Fruit fly (Drosophila melanogaster) whole organism, prepupa: Measurements from ENCODE around the gene CG31100.

Experiments used
- Blimp-1 ChIP-seq: fragments of 200-800 bp; sonication (Bioruptor generic); optimal IDR thresholded peaks from 3 replicates; lab custom pipeline; 2017; ENCODE audit warnings: missing biosample characterization, missing genetic modification characterization, mild to moderate bottlenecking, moderate library complexity, missing genetic modification reagents
- CG10631 ChIP-seq: fragments of 200-800 bp; sonication (Bioruptor generic); optimal IDR thresholded peaks from 2 replicates; lab custom pipeline; 2016; ENCODE audit warnings: missing biosample characterization, missing genetic modification characterization
- CG10669 ChIP-seq: fragments of 200-800 bp; sonication (Bioruptor generic); optimal IDR thresholded peaks from 3 replicates; lab custom pipeline; 2018; ENCODE audit warnings: missing biosample characterization, mild to moderate bottlenecking, missing genetic modification characterization, moderate library complexity
- CG11294 ChIP-seq: fragments of 200-800 bp; sonication (Bioruptor generic); IDR thresholded peaks from 2 replicates; pipeline ENCODE4 v1.3.6; 2022; ENCODE audit warnings: missing biosample characterization, missing genetic modification characterization
- CG11762 ChIP-seq: fragments of 200-800 bp; sonication (Bioruptor generic); optimal IDR thresholded peaks from 3 replicates; lab custom pipeline; 2016; ENCODE audit warnings: missing biosample characterization, missing genetic modification characterization; ENCODE audit not compliant: insufficient read depth
- CG11902 ChIP-seq: fragments of 200-800 bp; sonication (Bioruptor generic); optimal IDR thresholded peaks from 3 replicates; lab custom pipeline; 2016; ENCODE audit warnings: missing biosample characterization, missing genetic modification characterization
- CG15336 ChIP-seq: fragments of 200-800 bp; sonication (Bioruptor generic); IDR thresholded peaks from 2 replicates; pipeline ENCODE4 v1.3.6; 2022; ENCODE audit warnings: missing biosample characterization, missing genetic modification characterization
- CG1621 ChIP-seq: fragments of 200-800 bp; sonication (Bioruptor generic); optimal IDR thresholded peaks from 3 replicates; lab custom pipeline; 2018; ENCODE audit warnings: missing biosample characterization, mild to moderate bottlenecking, missing genetic modification characterization
- CG16779 ChIP-seq: fragments of 200-800 bp; sonication (Bioruptor generic); optimal IDR thresholded peaks from 3 replicates; lab custom pipeline; 2017; ENCODE audit warnings: missing biosample characterization, mild to moderate bottlenecking, missing genetic modification characterization
- CG3032 ChIP-seq: fragments of 200-800 bp; optimal IDR thresholded peaks from 2 replicates; lab custom pipeline; 2019; ENCODE audit warnings: missing biosample characterization, mild to moderate bottlenecking, missing genetic modification characterization, moderate library complexity
- CG31627 ChIP-seq: fragments of 200-800 bp; sonication (Bioruptor generic); optimal IDR thresholded peaks from 3 replicates; lab custom pipeline; 2016; ENCODE audit warnings: missing biosample characterization, missing genetic modification characterization
- CG32006 ChIP-seq: fragments of 200-800 bp; sonication (Bioruptor generic); optimal IDR thresholded peaks from 3 replicates; lab custom pipeline; 2017; ENCODE audit warnings: missing biosample characterization, mild to moderate bottlenecking, missing genetic modification characterization
- CG3919 ChIP-seq: fragments of 200-800 bp; sonication (Bioruptor generic); optimal IDR thresholded peaks from 3 replicates; lab custom pipeline; 2016; ENCODE audit warnings: missing biosample characterization, missing genetic modification characterization
- CG4318 ChIP-seq: fragments of 200-800 bp; sonication (Bioruptor generic); optimal IDR thresholded peaks from 3 replicates; lab custom pipeline; 2017; ENCODE audit warnings: missing biosample characterization, mild to moderate bottlenecking, missing genetic modification characterization
- CG6163 ChIP-seq: fragments of 200-800 bp; sonication (Bioruptor generic); IDR thresholded peaks from 3 replicates; pipeline ENCODE4 v1.3.6; 2022; ENCODE audit warnings: missing biosample characterization, missing genetic modification characterization
- CG6792 ChIP-seq: fragments of 200-800 bp; sonication (Bioruptor generic); optimal IDR thresholded peaks from 3 replicates; lab custom pipeline; 2016; ENCODE audit warnings: missing biosample characterization, missing genetic modification characterization
- CG6808 ChIP-seq: fragments of 200-800 bp; sonication (Bioruptor generic); optimal IDR thresholded peaks from 3 replicates; lab custom pipeline; 2017; ENCODE audit warnings: missing biosample characterization, missing genetic modification characterization, mild to moderate bottlenecking, moderate library complexity, missing genetic modification reagents
- CG6854 ChIP-seq: fragments of 200-800 bp; sonication (Bioruptor generic); optimal IDR thresholded peaks from 2 replicates; lab custom pipeline; 2017; ENCODE audit warnings: missing biosample characterization, mild to moderate bottlenecking, missing genetic modification characterization
- CG7368 ChIP-seq: fragments of 200-800 bp; sonication (Bioruptor generic); optimal IDR thresholded peaks from 3 replicates; lab custom pipeline; 2016; ENCODE audit warnings: missing biosample characterization, missing genetic modification characterization
- CG8119 ChIP-seq: fragments of 200-800 bp; sonication (Bioruptor generic); IDR thresholded peaks from 3 replicates; pipeline ENCODE4 v1.3.6; 2022; ENCODE audit warnings: missing biosample characterization, missing genetic modification characterization
- CG8319 ChIP-seq: fragments of 200-800 bp; sonication (Bioruptor generic); optimal IDR thresholded peaks from 3 replicates; lab custom pipeline; 2016; ENCODE audit warnings: missing biosample characterization, missing genetic modification characterization
- CG8632 ChIP-seq: fragments of 200-800 bp; sonication (Bioruptor generic); optimal IDR thresholded peaks from 3 replicates; lab custom pipeline; 2016; ENCODE audit warnings: missing biosample characterization, missing genetic modification characterization
- CG9139 ChIP-seq: fragments of 200-800 bp; sonication (Bioruptor generic); optimal IDR thresholded peaks from 3 replicates; lab custom pipeline; 2017; ENCODE audit warnings: missing biosample characterization, mild to moderate bottlenecking, missing genetic modification characterization
- Eip75B ChIP-seq: fragments of 200-800 bp; sonication (Bioruptor generic); optimal IDR thresholded peaks from 3 replicates; lab custom pipeline; 2016; ENCODE audit warnings: missing biosample characterization, missing genetic modification characterization
- Eip78C ChIP-seq: fragments of 200-800 bp; sonication (Bioruptor generic); peaks from one replicate; lab custom pipeline; 2016; ENCODE audit warnings: missing biosample characterization, missing genetic modification characterization
- Eip93F ChIP-seq: fragments of 200-800 bp; sonication (Bioruptor generic); optimal IDR thresholded peaks from 2 replicates; lab custom pipeline; 2016; ENCODE audit warnings: missing biosample characterization, mild to moderate bottlenecking, missing genetic modification characterization
- Ets21C ChIP-seq: fragments of 200-800 bp; sonication (Bioruptor generic); optimal IDR thresholded peaks from 3 replicates; lab custom pipeline; 2016; ENCODE audit warnings: missing biosample characterization, missing genetic modification characterization
- Ets96B ChIP-seq: fragments of 200-800 bp; optimal IDR thresholded peaks from 2 replicates; lab custom pipeline; 2019; ENCODE audit warnings: missing biosample characterization, mild to moderate bottlenecking, missing genetic modification characterization, moderate library complexity
- Hr39 ChIP-seq: fragments of 200-800 bp; sonication (Bioruptor generic); optimal IDR thresholded peaks from 2 replicates; lab custom pipeline; 2016; ENCODE audit warnings: missing biosample characterization, missing genetic modification characterization
- Hr4 ChIP-seq: fragments of 200-800 bp; sonication (Bioruptor generic); optimal IDR thresholded peaks from 3 replicates; lab custom pipeline; 2016; ENCODE audit warnings: missing biosample characterization, missing genetic modification characterization
- Lpt ChIP-seq: fragments of 200-800 bp; sonication (Bioruptor generic); optimal IDR thresholded peaks from 3 replicates; lab custom pipeline; 2016; ENCODE audit warnings: missing biosample characterization, missing genetic modification characterization
- OdsH ChIP-seq: fragments of 200-800 bp; sonication (Bioruptor generic); optimal IDR thresholded peaks from 3 replicates; lab custom pipeline; 2016; ENCODE audit warnings: missing biosample characterization, missing genetic modification characterization
- Sox102F ChIP-seq: fragments of 200-800 bp; sonication (Bioruptor generic); optimal IDR thresholded peaks from 2 replicates; lab custom pipeline; 2016; ENCODE audit warnings: missing biosample characterization, mild to moderate bottlenecking, missing genetic modification characterization
- Sox14 ChIP-seq: fragments of 200-800 bp; sonication (Bioruptor generic); optimal IDR thresholded peaks from 3 replicates; lab custom pipeline; 2016; ENCODE audit warnings: missing biosample characterization, missing genetic modification characterization
- acj6 ChIP-seq: fragments of 200-800 bp; sonication (Bioruptor generic); optimal IDR thresholded peaks from 3 replicates; lab custom pipeline; 2016; ENCODE audit warnings: missing biosample characterization, missing genetic modification characterization
- cyc ChIP-seq: fragments of 200-800 bp; sonication (Bioruptor generic); optimal IDR thresholded peaks from 3 replicates; lab custom pipeline; 2016; ENCODE audit warnings: missing biosample characterization, missing genetic modification characterization
- dac ChIP-seq: fragments of 200-800 bp; sonication (Bioruptor generic); optimal IDR thresholded peaks from 2 replicates; lab custom pipeline; 2017; ENCODE audit warnings: missing biosample characterization, mild to moderate bottlenecking, missing genetic modification characterization
- dsx ChIP-seq: fragments of 200-800 bp; optimal IDR thresholded peaks from 3 replicates; lab custom pipeline; 2019; ENCODE audit warnings: missing biosample characterization, mild to moderate bottlenecking, missing genetic modification characterization, moderate library complexity; ENCODE audit not compliant: poor library complexity, severe bottlenecking
- eg ChIP-seq: fragments of 200-800 bp; sonication (Bioruptor generic); IDR thresholded peaks from 3 replicates; pipeline ENCODE4 v1.3.6; 2022; ENCODE audit warnings: missing biosample characterization, missing genetic modification characterization
- esn ChIP-seq: fragments of 200-800 bp; sonication (Bioruptor generic); optimal IDR thresholded peaks from 2 replicates; lab custom pipeline; 2016; ENCODE audit warnings: missing biosample characterization, mild to moderate bottlenecking, missing genetic modification characterization, moderate library complexity
- fd85E ChIP-seq: fragments of 200-800 bp; sonication (Bioruptor generic); optimal IDR thresholded peaks from 3 replicates; lab custom pipeline; 2016; ENCODE audit warnings: missing biosample characterization, missing genetic modification characterization
- fkh ChIP-seq: fragments of 200-800 bp; sonication (Bioruptor generic); optimal IDR thresholded peaks from 3 replicates; lab custom pipeline; 2017; ENCODE audit warnings: missing biosample characterization, mild to moderate bottlenecking, missing genetic modification characterization, moderate library complexity
- lz ChIP-seq: fragments of 200-800 bp; sonication (Bioruptor generic); optimal IDR thresholded peaks from 3 replicates; lab custom pipeline; 2016; ENCODE audit warnings: missing biosample characterization, missing genetic modification characterization
- net ChIP-seq: fragments of 200-800 bp; sonication (Bioruptor generic); optimal IDR thresholded peaks from 3 replicates; lab custom pipeline; 2016; ENCODE audit warnings: missing biosample characterization, missing genetic modification characterization
- pdm3 ChIP-seq: fragments of 200-800 bp; sonication (Bioruptor generic); optimal IDR thresholded peaks from 3 replicates; lab custom pipeline; 2016; ENCODE audit warnings: missing biosample characterization, missing genetic modification characterization
- salr ChIP-seq, 2 experiments: fragments of 200-800 bp; sonication (Bioruptor generic); optimal IDR thresholded peaks; 3 replicates each; lab custom pipeline; 2016 to 2018; ENCODE audit warnings: missing biosample characterization in 2 of 2, missing genetic modification characterization in 2 of 2, mild to moderate bottlenecking in 1 of 2
- spab ChIP-seq: fragments of 200-800 bp; sonication (Bioruptor generic); optimal IDR thresholded peaks from 2 replicates; lab custom pipeline; 2017; ENCODE audit warnings: missing biosample characterization, mild to moderate bottlenecking, missing genetic modification characterization, missing genetic modification reagents
- svp ChIP-seq: fragments of 200-800 bp; sonication (Bioruptor generic); peaks from one replicate; lab custom pipeline; 2016; ENCODE audit warnings: missing biosample characterization, missing genetic modification characterization
- topi ChIP-seq: fragments of 200-800 bp; sonication (Bioruptor generic); optimal IDR thresholded peaks from 3 replicates; lab custom pipeline; 2016; ENCODE audit warnings: missing biosample characterization, missing genetic modification characterization
- vri ChIP-seq: fragments of 200-800 bp; sonication (Bioruptor generic); optimal IDR thresholded peaks from 3 replicates; lab custom pipeline; 2016; ENCODE audit warnings: missing biosample characterization, mild to moderate bottlenecking, missing genetic modification characterization

The CG31100 gene

dm6 chr3R:8945502-8946324 is 57.7 kb downstream of the CG31100 start:
- peak; percentile 86 for TF ChIP-seq CG9139 (GFP tag; lab: Kevin White, UChicago)
- peak; percentile 95 for TF ChIP-seq CG32006
- TF ChIP-seq CG4318 (GFP tag; lab: Kevin White, UChicago) = peak; percentile 84
- TF ChIP-seq dsx (GFP tag; lab: Kevin White, UChicago) = peak; percentile 90
- TF ChIP-seq Eip93F = peak; percentile 81
- TF ChIP-seq CG3032 = peak; percentile 87
- peak; percentile 80 for TF ChIP-seq cyc (GFP tag; lab: Kevin White, UChicago)
- peak; percentile 92 for TF ChIP-seq CG3919 (GFP tag; lab: Kevin White, UChicago)
- peak; percentile 59 for TF ChIP-seq fd85E (GFP tag; lab: Kevin White, UChicago)
- peak; percentile 80 for TF ChIP-seq CG6854 (GFP tag; lab: Kevin White, UChicago)
- peak; percentile 86 for TF ChIP-seq CG11902 (GFP tag; lab: Kevin White, UChicago)
- peak; percentile 81 for TF ChIP-seq Ets96B (tag; lab: Kevin White, UChicago)
- TF ChIP-seq CG10631 = peak; percentile 90
- TF ChIP-seq Eip75B (GFP tag; lab: Kevin White, UChicago) = peak; percentile 93
- peak; percentile 66 for TF ChIP-seq Hr39
- peak; percentile 75 for TF ChIP-seq CG11762
- TF ChIP-seq spab (GFP tag; lab: Kevin White, UChicago) = peak; percentile 82
- peak; percentile 78 for TF ChIP-seq vri (GFP tag; lab: Kevin White, UChicago)
- TF ChIP-seq pdm3 (GFP tag; lab: Kevin White, UChicago) = peak; percentile 88
- peak; percentile 96 for TF ChIP-seq CG8119
- TF ChIP-seq Sox14 = peak; percentile 84
- peak; percentile 94 for TF ChIP-seq svp
- peak; percentile 88 for TF ChIP-seq Hr4 (GFP tag; lab: Kevin White, UChicago)
- TF ChIP-seq CG31627 (GFP tag; lab: Kevin White, UChicago) = peak; percentile 71
- peak; percentile 59 for TF ChIP-seq CG11294 (GFP tag; lab: Robert Waterston, UW)
- TF ChIP-seq eg (GFP tag; lab: Robert Waterston, UW) = peak; percentile 91
- peak; percentile 84 for TF ChIP-seq lz (GFP tag; lab: Kevin White, UChicago)
- peak; percentile 80 for TF ChIP-seq CG7368
- TF ChIP-seq CG6808 (GFP tag; lab: Kevin White, UChicago) = peak; percentile 91
- peak; percentile 91 for TF ChIP-seq topi (GFP tag; lab: Kevin White, UChicago)
- peak; percentile 43 for TF ChIP-seq fkh (GFP tag; lab: Kevin White, UChicago)
- peak; percentile 93 for TF ChIP-seq CG8632 (GFP tag; lab: Kevin White, UChicago)
- TF ChIP-seq Blimp-1 (GFP tag; lab: Kevin White, UChicago) = peak; percentile 78
- peak; percentile 74 for TF ChIP-seq CG1621 (tag; lab: Kevin White, UChicago)
- peak; percentile 77 for TF ChIP-seq Lpt
- peak; percentile 79 for TF ChIP-seq CG16779 (tag; lab: Kevin White, UChicago)
- TF ChIP-seq dac (GFP tag; lab: Kevin White, UChicago) = peak; percentile 88
- peak; percentile 93 for TF ChIP-seq net (GFP tag; lab: Kevin White, UChicago)
- peak; percentile 90 for TF ChIP-seq OdsH
- TF ChIP-seq CG10669 = peak; percentile 83
- TF ChIP-seq acj6 (GFP tag; lab: Kevin White, UChicago) = peak; percentile 89
- peak; percentile 71 for TF ChIP-seq Ets21C
- TF ChIP-seq salr (GFP tag; optimal IDR thresholded peaks at IDR 0.05; lab: Kevin White, UChicago) = peak; percentile 20 to 89
- peak; percentile 93 for TF ChIP-seq Sox102F (GFP tag; lab: Kevin White, UChicago)
- peak; percentile 92 for TF ChIP-seq CG6792
- TF ChIP-seq CG15336 (GFP tag; lab: Robert Waterston, UW) = peak; percentile 96
- peak; percentile 98 for TF ChIP-seq Eip78C (GFP tag; lab: Kevin White, UChicago)
- TF ChIP-seq CG8319 (GFP tag; lab: Kevin White, UChicago) = peak; percentile 55
- TF ChIP-seq esn (GFP tag; lab: Kevin White, UChicago) = peak; percentile 93
- peak; percentile 83 for TF ChIP-seq CG6163 (GFP tag; lab: Robert Waterston, UW)
